Fruit fly (Drosophila melanogaster) whole organism, adult: ENCODE measurements around the gene CG6333.

Experiments
- CG11617 ChIP-seq: fragments of 200-800 bp; sonication (Bioruptor generic); optimal IDR thresholded peaks from 2 replicates; lab custom pipeline; 2017; ENCODE audit warnings: mild to moderate bottlenecking, missing biosample characterization, missing genetic modification reagents, missing genetic modification characterization
- CG12768 ChIP-seq: fragments of 200-800 bp; sonication (Bioruptor generic); optimal IDR thresholded peaks from 2 replicates; lab custom pipeline; 2017; ENCODE audit warnings: missing biosample characterization, missing genetic modification characterization, mild to moderate bottlenecking, moderate library complexity, missing genetic modification reagents
- CG14711 ChIP-seq: fragments of 200-800 bp; sonication (Bioruptor generic); optimal IDR thresholded peaks from 2 replicates; lab custom pipeline; 2018; ENCODE audit warnings: missing biosample characterization, mild to moderate bottlenecking, missing genetic modification characterization, moderate library complexity
- CG1620 ChIP-seq: fragments of 200-800 bp; sonication (Bioruptor generic); optimal IDR thresholded peaks from 2 replicates; lab custom pipeline; 2016; ENCODE audit warnings: missing biosample characterization, missing genetic modification characterization
- CG33017 ChIP-seq: fragments of 200-800 bp; sonication (Bioruptor generic); optimal IDR thresholded peaks from 2 replicates; lab custom pipeline; 2018; ENCODE audit warnings: missing biosample characterization, mild to moderate bottlenecking, missing genetic modification characterization, moderate library complexity
- CG5204 ChIP-seq: fragments of 200-800 bp; sonication (Bioruptor generic); optimal IDR thresholded peaks from 2 replicates; lab custom pipeline; 2016; ENCODE audit warnings: missing biosample characterization, missing genetic modification characterization
- CG7045 ChIP-seq: fragments of 200-800 bp; sonication (Bioruptor generic); optimal IDR thresholded peaks from 2 replicates; lab custom pipeline; 2017; ENCODE audit warnings: missing biosample characterization, mild to moderate bottlenecking, missing genetic modification characterization
- CG7101 ChIP-seq: fragments of 200-800 bp; sonication (Bioruptor generic); optimal IDR thresholded peaks from 2 replicates; lab custom pipeline; 2018; ENCODE audit warnings: missing biosample characterization, mild to moderate bottlenecking, missing genetic modification characterization, moderate library complexity
- Clk ChIP-seq: fragments of 200-800 bp; sonication (Bioruptor generic); optimal IDR thresholded peaks from 2 replicates; lab custom pipeline; 2017; ENCODE audit warnings: missing biosample characterization, missing genetic modification characterization
- Crg-1 ChIP-seq: fragments of 200-800 bp; sonication (Bioruptor generic); optimal IDR thresholded peaks from 2 replicates; lab custom pipeline; 2016; ENCODE audit warnings: missing biosample characterization, missing genetic modification characterization
- Hr96 ChIP-seq: fragments of 200-800 bp; sonication (Bioruptor generic); optimal IDR thresholded peaks from 2 replicates; lab custom pipeline; 2016; ENCODE audit warnings: missing biosample characterization, missing genetic modification characterization
- Mnt ChIP-seq: fragments of 200-800 bp; sonication (Bioruptor generic); optimal IDR thresholded peaks from 2 replicates; lab custom pipeline; 2016; ENCODE audit warnings: missing biosample characterization, mild to moderate bottlenecking, missing genetic modification characterization
- bab1 ChIP-seq: fragments of 200-800 bp; sonication (Bioruptor generic); optimal IDR thresholded peaks from 3 replicates; lab custom pipeline; 2019; ENCODE audit warnings: missing biosample characterization, mild to moderate bottlenecking, missing genetic modification characterization, moderate library complexity
- cic ChIP-seq: fragments of 200-800 bp; sonication (Bioruptor generic); optimal IDR thresholded peaks from 2 replicates; lab custom pipeline; 2017; ENCODE audit warnings: missing biosample characterization, mild to moderate bottlenecking, missing genetic modification characterization, moderate library complexity
- cnc ChIP-seq, 2 experiments: fragments of >200 bp; optimal IDR thresholded peaks; 2 replicates each; lab custom pipeline; 2017
- kay ChIP-seq: fragments of 200-800 bp; sonication (Bioruptor generic); peaks from one replicate; lab custom pipeline; 2016; ENCODE audit warnings: missing biosample characterization, missing genetic modification characterization, borderline replicate concordance
- ovo ChIP-seq: fragments of 200-800 bp; sonication (Bioruptor generic); optimal IDR thresholded peaks from 2 replicates; lab custom pipeline; 2016; ENCODE audit warnings: missing biosample characterization, missing genetic modification characterization
- pad ChIP-seq: fragments of 200-800 bp; sonication (Bioruptor generic); optimal IDR thresholded peaks from 3 replicates; lab custom pipeline; 2017; ENCODE audit warnings: missing biosample characterization, missing genetic modification characterization, mild to moderate bottlenecking, moderate library complexity, missing genetic modification reagents
- tj ChIP-seq: fragments of 200-800 bp; sonication (Bioruptor generic); optimal IDR thresholded peaks from 3 replicates; lab custom pipeline; 2017; ENCODE audit warnings: missing biosample characterization, mild to moderate bottlenecking, missing genetic modification characterization, moderate library complexity
- toe ChIP-seq: fragments of 200-800 bp; sonication (Bioruptor generic); optimal IDR thresholded peaks from 2 replicates; lab custom pipeline; 2016; ENCODE audit warnings: missing biosample characterization, missing genetic modification characterization

CG6333 gene

DNA sequence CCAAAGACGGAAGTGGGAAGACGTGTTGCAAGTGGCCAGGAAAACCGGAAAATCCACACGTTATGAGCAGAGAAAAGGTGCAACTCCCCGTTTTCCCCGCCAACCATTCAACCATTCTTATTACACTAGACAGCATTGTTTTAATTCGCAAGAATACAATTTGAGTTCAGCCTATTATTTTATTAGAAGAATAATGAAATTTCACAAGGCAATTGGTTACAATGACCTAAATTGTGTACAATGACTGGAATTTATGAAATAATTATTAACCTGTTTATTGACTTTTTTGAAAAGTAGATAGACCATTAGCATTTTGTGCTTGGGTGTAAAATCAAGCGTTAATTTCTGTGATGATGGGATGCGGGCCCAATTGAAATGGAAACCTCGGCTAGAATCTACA, 18.5 kb upstream of the CG6333 start:
- TF ChIP-seq pad (GFP tag; lab: Kevin White, UChicago): no peak
- TF ChIP-seq CG1620: no peak
- no peak for TF ChIP-seq CG7045
- TF ChIP-seq CG33017 (tag; lab: Kevin White, UChicago): no peak
- no peak for TF ChIP-seq toe (GFP tag; lab: Kevin White, UChicago)
- no peak for TF ChIP-seq kay (GFP tag; lab: Kevin White, UChicago)
- TF ChIP-seq Hr96: no peak
- TF ChIP-seq bab1: no peak
- no peak for TF ChIP-seq cic (GFP tag; lab: Kevin White, UChicago)
- no peak for TF ChIP-seq CG14711 (tag; lab: Kevin White, UChicago)
- TF ChIP-seq Mnt (GFP tag; lab: Kevin White, UChicago): no peak
- no peak for TF ChIP-seq Crg-1
- TF ChIP-seq CG11617 (GFP tag; lab: Kevin White, UChicago): no peak
- no peak for TF ChIP-seq tj (GFP tag; lab: Kevin White, UChicago)
- TF ChIP-seq Clk (GFP tag; lab: Kevin White, UChicago): no peak
- TF ChIP-seq CG7101: no peak
- TF ChIP-seq ovo (GFP tag; lab: Kevin White, UChicago): no peak

DNA sequence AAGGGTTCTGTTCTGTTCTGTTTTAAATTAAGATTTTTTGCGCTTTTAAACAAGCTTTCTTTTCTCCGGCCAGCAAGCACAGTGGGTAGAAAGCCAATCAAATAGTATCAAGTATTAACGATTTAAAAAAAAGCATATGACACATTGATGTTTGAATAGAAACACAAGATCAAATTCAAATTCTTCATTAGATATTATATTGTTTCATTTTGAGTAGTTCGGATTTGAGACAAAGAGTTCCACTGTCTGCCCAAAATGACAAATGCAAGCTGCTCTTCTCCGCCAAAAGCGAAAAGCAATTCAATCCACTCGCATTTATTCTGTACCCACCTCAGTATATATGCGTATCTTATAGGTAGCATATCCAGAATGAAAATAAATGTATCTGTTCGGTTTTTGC, 16.2 kb upstream of the CG6333 start:
- no peak for TF ChIP-seq bab1
- no peak for TF ChIP-seq cnc (optimal IDR thresholded peaks at IDR 0.05; lab: Kevin White, UChicago)
- TF ChIP-seq CG1620: no peak
- TF ChIP-seq CG14711 (tag; lab: Kevin White, UChicago): no peak
- no peak for TF ChIP-seq ovo (GFP tag; lab: Kevin White, UChicago)
- no peak for TF ChIP-seq CG7045

dm6 chr3L:17500315-17500985, 14.4 kb upstream of the CG6333 start:
- TF ChIP-seq kay (GFP tag; lab: Kevin White, UChicago) (peak; percentile 20), ovo (GFP tag; lab: Kevin White, UChicago) (no peak), CG5204 (no peak), CG7101 (no peak), Mnt (GFP tag; lab: Kevin White, UChicago) (no peak), tj (GFP tag; lab: Kevin White, UChicago) (peak; percentile 15), CG11617 (GFP tag; lab: Kevin White, UChicago) (no peak), CG14711 (tag; lab: Kevin White, UChicago) (no peak), Crg-1 (no peak), bab1 (no peak), CG1620 (no peak)

dm6 chr3L:17498952-17499710, 13.1 kb upstream of the CG6333 start:
- TF ChIP-seq CG33017 (tag; lab: Kevin White, UChicago): no peak
- no peak for TF ChIP-seq kay (GFP tag; lab: Kevin White, UChicago)
- TF ChIP-seq CG7045: no peak
- TF ChIP-seq CG12768 (GFP tag; lab: Kevin White, UChicago): no peak
- TF ChIP-seq Clk (GFP tag; lab: Kevin White, UChicago): no peak
- no peak for TF ChIP-seq cic (GFP tag; lab: Kevin White, UChicago)
- no peak for TF ChIP-seq bab1
- no peak for TF ChIP-seq cnc (optimal IDR thresholded peaks at IDR 0.05; lab: Kevin White, UChicago)
- TF ChIP-seq Mnt (GFP tag; lab: Kevin White, UChicago): no peak
- no peak for TF ChIP-seq tj (GFP tag; lab: Kevin White, UChicago)
- TF ChIP-seq CG5204: no peak

DNA sequence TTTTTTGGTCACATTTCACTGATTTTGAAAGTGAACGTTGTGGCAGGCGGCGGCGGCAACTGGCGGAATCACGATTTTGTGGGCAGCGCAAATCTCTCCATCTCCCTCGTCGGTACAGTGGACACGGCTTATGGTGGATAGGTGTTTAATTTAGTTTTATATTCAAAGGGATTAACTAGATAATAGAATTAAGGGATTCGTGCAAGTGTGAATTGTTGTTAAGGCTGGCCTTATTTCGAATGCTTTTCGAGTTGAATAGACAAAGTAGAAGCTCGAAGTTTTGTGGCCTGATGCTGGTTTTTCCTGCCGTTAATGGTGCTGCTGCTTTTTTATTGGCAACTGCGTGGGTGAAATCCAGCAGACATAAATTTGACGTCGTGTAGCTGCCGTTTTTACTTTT, 11.9 kb upstream of the CG6333 start:
- TF ChIP-seq Crg-1 (no peak), Clk (GFP tag; lab: Kevin White, UChicago) (no peak), cic (GFP tag; lab: Kevin White, UChicago) (no peak), pad (GFP tag; lab: Kevin White, UChicago) (no peak)

- TF ChIP-seq cnc (optimal IDR thresholded peaks at IDR 0.05; lab: Kevin White, UChicago) (no peak), Crg-1 (no peak), Clk (GFP tag; lab: Kevin White, UChicago) (no peak), CG5204 (no peak), CG7045 (no peak), CG11617 (GFP tag; lab: Kevin White, UChicago) (no peak), Mnt (GFP tag; lab: Kevin White, UChicago) (no peak)
Observed at dm6 chr3L:17496871-17497492, 11.0 kb upstream of the CG6333 start.

dm6 chr3L:17496012-17496411, 10.0 kb upstream of the CG6333 start:
- TF ChIP-seq CG12768 (GFP tag; lab: Kevin White, UChicago) (no peak), Clk (GFP tag; lab: Kevin White, UChicago) (no peak), CG11617 (GFP tag; lab: Kevin White, UChicago) (no peak), Mnt (GFP tag; lab: Kevin White, UChicago) (no peak), CG7101 (no peak), cic (GFP tag; lab: Kevin White, UChicago) (no peak), Hr96 (no peak), ovo (GFP tag; lab: Kevin White, UChicago) (no peak), tj (GFP tag; lab: Kevin White, UChicago) (no peak), kay (GFP tag; lab: Kevin White, UChicago) (no peak), CG5204 (no peak), toe (GFP tag; lab: Kevin White, UChicago) (no peak), cnc (optimal IDR thresholded peaks at IDR 0.05; lab: Kevin White, UChicago) (no peak), pad (GFP tag; lab: Kevin White, UChicago) (no peak), CG14711 (tag; lab: Kevin White, UChicago) (no peak), bab1 (no peak), Crg-1 (no peak), CG1620 (no peak), CG33017 (tag; lab: Kevin White, UChicago) (no peak)
